Fruit fly (Drosophila melanogaster) S2 (cell line): ENCODE data around the gene CG5966.

Experiments
- CG8478 ChIP-seq: fragments of >200 bp; optimal IDR thresholded peaks from 2 replicates; lab custom pipeline; 2018
- CTCF ChIP-seq, 2 experiments: fragments of >200 bp; optimal IDR thresholded peaks; 2 replicates each; lab custom pipeline; 2018

DNA sequence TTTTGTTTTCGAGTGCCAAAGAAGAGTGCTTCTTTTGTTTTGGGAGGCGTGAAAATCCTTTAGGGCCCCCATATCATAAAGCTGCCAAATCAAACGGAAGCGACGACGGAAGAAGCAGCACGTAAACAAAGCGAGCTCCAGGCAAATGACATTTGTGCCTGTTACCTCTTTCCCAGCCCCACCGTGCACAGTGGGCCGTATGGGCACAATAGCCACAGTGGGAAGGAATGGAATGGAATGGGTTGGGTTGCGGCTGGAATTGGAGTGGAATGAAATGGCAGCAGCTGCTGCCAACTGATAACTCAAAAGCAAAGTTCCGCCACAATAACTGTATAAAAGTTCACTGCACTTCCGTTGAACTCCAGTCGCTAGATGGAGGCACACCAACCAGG lies 17.9 kb upstream of the CG5966 start:
- TF ChIP-seq CG8478 (lab: Kevin White, UChicago) (no peak), CTCF (optimal IDR thresholded peaks at IDR 0.05; lab: Kevin White, UChicago) (no peak)
